Worm (Caenorhabditis elegans) whole organism, L3 larva: ENCODE measurements around the gene M6.11.

ENCODE experiments used
- aly-2 ChIP-seq: fragments of 150-350 bp; optimal IDR thresholded peaks from 2 replicates; lab custom pipeline; 2014; ENCODE audit warnings: missing biosample characterization, missing genetic modification characterization
- ceh-16 ChIP-seq: sonication (generic microtip); optimal IDR thresholded peaks from 2 replicates; lab custom pipeline; 2017; ENCODE audit warnings: missing biosample characterization, missing genetic modification characterization
- ceh-28 ChIP-seq: fragments of 150-350 bp; optimal IDR thresholded peaks from 2 replicates; lab custom pipeline; 2014; ENCODE audit warnings: missing biosample characterization, missing genetic modification reagents, missing genetic modification characterization
- ceh-82 ChIP-seq: fragments of 150-350 bp; optimal IDR thresholded peaks from 2 replicates; lab custom pipeline; 2014; ENCODE audit warnings: missing biosample characterization, missing genetic modification characterization
- ceh-9 ChIP-seq: sonication (generic microtip); optimal IDR thresholded peaks from 2 replicates; lab custom pipeline; 2018; ENCODE audit warnings: missing biosample characterization, missing genetic modification characterization
- daf-12 ChIP-seq: fragments of 150-350 bp; optimal IDR thresholded peaks from 2 replicates; lab custom pipeline; 2014; ENCODE audit warnings: missing biosample characterization, missing genetic modification reagents, missing genetic modification characterization
- egl-27 ChIP-seq: sonication (generic microtip); optimal IDR thresholded peaks from 4 replicates; lab custom pipeline; 2017; ENCODE audit warnings: missing biosample characterization, missing genetic modification reagents, missing genetic modification characterization
- eor-1 ChIP-seq, 2 experiments: fragments of 150-350 bp; optimal IDR thresholded peaks; 2 replicates each; lab custom pipeline; 2014 to 2018; ENCODE audit warnings: missing biosample characterization in 2 of 2, missing genetic modification characterization in 2 of 2
- fkh-10 ChIP-seq: sonication (generic microtip); optimal IDR thresholded peaks from 2 replicates; lab custom pipeline; 2017; ENCODE audit warnings: missing biosample characterization, missing genetic modification reagents, missing genetic modification characterization
- hmg-11 ChIP-seq: sonication (generic microtip); optimal IDR thresholded peaks from 2 replicates; lab custom pipeline; 2016; ENCODE audit warnings: missing genetic modification characterization, missing compliant biosample characterization
- jun-1 ChIP-seq: fragments of 150-350 bp; optimal IDR thresholded peaks from 2 replicates; lab custom pipeline; 2014; ENCODE audit warnings: missing biosample characterization, missing genetic modification reagents, missing genetic modification characterization
- lin-15B ChIP-seq: fragments of 150-350 bp; optimal IDR thresholded peaks from 2 replicates; lab custom pipeline; 2014; ENCODE audit warnings: missing biosample characterization, missing genetic modification characterization
- lin-39 ChIP-seq: fragments of 150-350 bp; optimal IDR thresholded peaks from 2 replicates; lab custom pipeline; 2018; ENCODE audit warnings: missing biosample characterization, missing genetic modification reagents, missing genetic modification characterization
- lsy-12 ChIP-seq: sonication (generic microtip); optimal IDR thresholded peaks from 2 replicates; lab custom pipeline; 2016; ENCODE audit warnings: mild to moderate bottlenecking, missing genetic modification characterization, missing compliant biosample characterization
- mdl-1 ChIP-seq: fragments of 150-350 bp; optimal IDR thresholded peaks from 2 replicates; lab custom pipeline; 2014; ENCODE audit warnings: missing biosample characterization, missing genetic modification characterization
- mml-1 ChIP-seq: fragments of 150-350 bp; sonication (generic microtip); optimal IDR thresholded peaks from 3 replicates; lab custom pipeline; 2014; ENCODE audit warnings: missing biosample characterization, missing genetic modification characterization
- nfya-1 ChIP-seq: sonication (generic microtip); optimal IDR thresholded peaks from 2 replicates; lab custom pipeline; 2017; ENCODE audit warnings: missing genetic modification characterization, mild to moderate bottlenecking, missing compliant biosample characterization, antibody characterized with exemption, moderate library complexity; ENCODE audit not compliant: insufficient read depth
- nhr-11 ChIP-seq: fragments of 150-350 bp; optimal IDR thresholded peaks from 2 replicates; lab custom pipeline; 2014; ENCODE audit warnings: missing biosample characterization, missing genetic modification characterization
- nhr-23 ChIP-seq: fragments of 150-350 bp; optimal IDR thresholded peaks from 2 replicates; lab custom pipeline; 2014; ENCODE audit warnings: missing biosample characterization, missing genetic modification reagents, missing genetic modification characterization
- nhr-237 ChIP-seq: fragments of 150-350 bp; optimal IDR thresholded peaks from 2 replicates; lab custom pipeline; 2014; ENCODE audit warnings: missing biosample characterization, missing genetic modification characterization
- nhr-25 ChIP-seq: sonication (generic microtip); optimal IDR thresholded peaks from 2 replicates; lab custom pipeline; 2017; ENCODE audit warnings: missing biosample characterization, missing genetic modification characterization
- nhr-28 ChIP-seq: fragments of 150-350 bp; optimal IDR thresholded peaks from 2 replicates; lab custom pipeline; 2014; ENCODE audit warnings: missing biosample characterization, missing genetic modification characterization
- nhr-67 ChIP-seq: fragments of 150-350 bp; optimal IDR thresholded peaks from 2 replicates; lab custom pipeline; 2014; ENCODE audit warnings: missing biosample characterization, missing genetic modification characterization
- nhr-76 ChIP-seq: fragments of 150-350 bp; sonication (generic microtip); optimal IDR thresholded peaks from 5 replicates; lab custom pipeline; 2014; ENCODE audit warnings: missing biosample characterization, missing genetic modification characterization
- nhr-77 ChIP-seq: fragments of 150-350 bp; optimal IDR thresholded peaks from 2 replicates; lab custom pipeline; 2014; ENCODE audit warnings: missing biosample characterization, missing genetic modification characterization
- pha-4 ChIP-seq: fragments of 150-350 bp; optimal IDR thresholded peaks from 2 replicates; lab custom pipeline; 2014; ENCODE audit warnings: missing biosample characterization, missing genetic modification reagents, missing genetic modification characterization
- pqm-1 ChIP-seq: fragments of 150-350 bp; optimal IDR thresholded peaks from 2 replicates; lab custom pipeline; 2017; ENCODE audit warnings: missing biosample characterization, missing genetic modification characterization, inconsistent platforms
- sea-2 ChIP-seq: fragments of 150-350 bp; sonication (generic microtip); optimal IDR thresholded peaks from 4 replicates; lab custom pipeline; 2014; ENCODE audit warnings: missing biosample characterization, missing genetic modification reagents, missing genetic modification characterization
- skn-1 ChIP-seq: fragments of 150-350 bp; optimal IDR thresholded peaks from 2 replicates; lab custom pipeline; 2014; ENCODE audit warnings: missing biosample characterization, missing genetic modification characterization
- snpc-4 ChIP-seq: fragments of 150-350 bp; optimal IDR thresholded peaks from 2 replicates; lab custom pipeline; 2014; ENCODE audit warnings: missing biosample characterization, missing genetic modification characterization
- tbx-2 ChIP-seq: sonication (generic microtip); optimal IDR thresholded peaks from 2 replicates; lab custom pipeline; 2016; ENCODE audit warnings: mild to moderate bottlenecking, missing genetic modification characterization, missing compliant biosample characterization
- unc-39 ChIP-seq: sonication (generic microtip); optimal IDR thresholded peaks from 4 replicates; lab custom pipeline; 2017; ENCODE audit warnings: missing biosample characterization, missing genetic modification characterization
- unc-62 ChIP-seq: fragments of 150-350 bp; sonication (generic microtip); optimal IDR thresholded peaks from 4 replicates; lab custom pipeline; 2014; ENCODE audit warnings: missing biosample characterization, missing genetic modification reagents, missing genetic modification characterization
- ztf-11 ChIP-seq: fragments of 150-350 bp; optimal IDR thresholded peaks from 2 replicates; lab custom pipeline; 2014; ENCODE audit warnings: missing biosample characterization, missing genetic modification characterization
- ztf-4 ChIP-seq: fragments of 150-350 bp; optimal IDR thresholded peaks from 2 replicates; lab custom pipeline; 2014; ENCODE audit warnings: missing biosample characterization, missing genetic modification characterization

The M6.11 gene

DNA sequence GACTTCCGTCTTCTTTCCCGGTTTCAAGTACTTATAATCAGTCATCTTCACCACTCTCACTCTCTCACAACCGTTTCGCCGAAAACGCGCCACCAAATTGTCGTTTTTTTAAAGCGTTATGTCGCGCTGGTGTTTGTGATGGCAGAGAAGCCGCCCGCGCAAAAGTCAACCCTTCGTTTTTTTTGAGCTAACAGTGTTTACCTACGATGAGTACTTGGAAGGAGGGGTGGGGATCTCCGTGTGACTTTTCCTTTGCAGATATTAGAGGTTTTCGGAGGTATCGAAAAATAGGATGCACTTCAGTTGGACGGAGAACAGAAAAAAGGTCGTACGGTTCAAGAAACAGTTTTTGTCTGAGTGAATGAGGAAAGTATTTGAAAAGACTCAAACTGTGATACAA, 23.6 kb downstream of the M6.11 start:
- TF ChIP-seq pha-4 (peak; percentile 69), nhr-28 (tag; lab: Kevin White, UChicago) (no peak)

DNA sequence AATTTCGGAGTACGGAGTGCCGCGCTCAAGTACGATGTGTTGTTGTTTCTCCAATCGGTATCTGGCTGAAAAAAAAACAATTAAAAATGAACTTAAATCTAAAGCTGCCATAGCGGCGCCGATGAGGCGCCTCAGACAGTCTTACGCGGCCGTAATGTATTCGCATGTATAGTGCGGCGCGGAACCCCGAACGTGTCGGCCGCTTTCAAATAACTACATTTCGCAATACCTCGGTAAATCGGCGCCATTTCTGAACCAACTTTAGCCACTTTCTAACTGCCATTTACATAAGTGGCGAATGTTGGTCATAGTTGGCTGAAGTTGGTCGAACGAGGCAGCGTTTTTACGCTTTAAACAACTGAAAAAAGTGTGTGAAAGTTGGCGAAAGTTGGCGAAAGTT, 28.6 kb downstream of the M6.11 start:
- TF ChIP-seq jun-1 (tag; lab: Kevin White, UChicago) (no peak), fkh-10 (no peak), nhr-25 (tag; lab: Kevin White, UChicago) (no peak), unc-39 (tag; lab: Kevin White, UChicago) (no peak), ceh-82 (tag; lab: Kevin White, UChicago) (no peak), sea-2 (GFP tag; lab: Kevin White, UChicago) (no peak), nhr-237 (tag; lab: Kevin White, UChicago) (no peak), hmg-11 (tag; lab: Kevin White, UChicago) (no peak), nfya-1 (tag; lab: Kevin White, UChicago) (no peak)

DNA sequence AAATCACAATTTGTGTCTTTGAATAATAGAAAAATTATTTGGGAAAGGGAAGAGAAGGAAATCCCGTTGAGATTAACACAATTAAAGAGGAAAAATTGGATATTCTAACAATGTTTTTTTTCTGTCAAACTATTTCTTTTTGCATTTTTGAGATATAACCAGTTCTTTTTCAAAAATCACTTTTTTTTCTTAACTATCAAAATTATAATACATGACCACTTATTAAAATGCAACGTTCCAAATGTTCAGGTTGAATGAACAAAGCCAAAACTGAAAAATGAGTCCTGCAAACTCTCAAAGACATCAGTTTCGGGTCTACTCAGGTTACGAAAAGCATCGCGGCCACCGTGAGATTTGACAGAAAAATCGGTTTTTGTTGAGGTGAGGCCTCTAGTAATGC, 31.8 kb downstream of the M6.11 start:
- TF ChIP-seq nhr-76 (tag; lab: Kevin White, UChicago), result no peak
- TF ChIP-seq nhr-77, result no peak
- no peak for TF ChIP-seq hmg-11 (tag; lab: Kevin White, UChicago)
- no peak for TF ChIP-seq daf-12 (tag; lab: Kevin White, UChicago)
- no peak for TF ChIP-seq lin-15B (tag; lab: Kevin White, UChicago)
- TF ChIP-seq tbx-2, result no peak
- no peak for TF ChIP-seq aly-2
- no peak for TF ChIP-seq ztf-4 (tag; lab: Kevin White, UChicago)
- TF ChIP-seq skn-1 (tag; lab: Kevin White, UChicago), result no peak
- no peak for TF ChIP-seq lsy-12 (tag; lab: Kevin White, UChicago)

DNA sequence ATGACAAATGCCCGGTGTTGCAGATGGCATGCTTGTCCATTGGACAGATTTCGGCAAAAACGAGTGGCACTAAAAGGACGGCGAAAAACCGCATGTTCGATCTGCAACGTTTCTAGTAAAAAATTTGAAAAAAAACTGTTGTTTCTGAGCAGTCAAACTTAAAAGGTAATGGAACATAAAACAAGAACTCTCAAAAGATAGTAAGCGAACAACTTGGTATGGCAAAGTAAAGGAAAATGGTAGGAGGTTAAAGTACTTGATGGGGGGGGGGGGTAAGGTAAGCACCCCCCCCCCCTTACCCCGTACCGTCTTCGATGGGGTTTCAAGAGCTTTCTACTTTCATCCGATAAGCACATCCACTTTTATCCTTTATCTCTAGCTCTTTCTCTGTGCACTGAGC, 32.9 kb downstream of the M6.11 start, which contains the start of gene F13C5.5:
F13C5.5 (minus strand) TSS at position 101 of the 400 bp plus-strand sequence.
- TF ChIP-seq pha-4 (peak; percentile 24), pqm-1 (no peak)
- TF ChIP-seq, all 47 proteins: peak for 1

DNA sequence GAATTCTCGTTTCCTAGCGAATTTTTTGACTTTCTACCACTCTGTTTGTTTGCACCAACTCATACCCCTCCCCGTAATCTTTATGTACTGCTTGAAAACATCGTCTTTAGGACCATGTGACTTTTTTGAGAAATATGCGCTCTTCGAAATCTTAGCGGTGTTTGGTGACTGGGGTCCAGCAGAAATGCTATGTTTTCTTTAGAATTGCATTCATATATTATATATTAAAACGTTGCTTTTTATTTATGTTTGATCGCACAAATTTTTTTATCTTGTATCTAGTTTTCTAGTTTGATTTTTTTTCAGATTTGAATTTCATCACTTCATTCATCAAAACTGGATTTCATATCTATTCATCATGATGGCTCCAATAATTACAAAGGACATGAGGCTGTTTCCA, 39.5 kb downstream of the M6.11 start, which contains the start of gene F13C5.1:
F13C5.1 (plus strand) TSS at position 301 of the 400 bp plus-strand sequence.
- no peak for TF ChIP-seq lin-15B (tag; lab: Kevin White, UChicago)
- TF ChIP-seq ceh-16 (tag; lab: Kevin White, UChicago), result no peak
- no peak for TF ChIP-seq mdl-1 (tag; lab: Kevin White, UChicago)
- no peak for TF ChIP-seq nhr-23

DNA sequence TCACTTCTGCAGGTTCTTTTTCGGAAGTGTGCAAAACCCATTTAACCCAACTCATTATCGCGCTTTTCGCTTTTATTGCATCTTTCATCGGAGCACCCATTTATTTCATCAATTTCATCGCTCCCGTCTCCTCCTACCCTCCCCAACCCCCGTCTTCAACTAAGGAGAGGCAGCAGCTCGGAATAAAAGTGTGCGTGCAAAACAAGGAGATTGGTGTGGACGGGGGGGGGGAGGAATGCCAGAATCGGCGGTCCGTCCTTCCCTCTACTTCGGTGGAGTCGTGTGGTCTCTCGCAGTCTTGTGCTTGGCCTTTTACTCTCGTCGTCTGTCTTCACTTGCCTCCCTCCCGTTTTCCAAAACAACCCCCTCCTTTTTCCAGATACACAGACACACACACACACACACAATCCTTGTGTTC, 40.0 kb downstream of the M6.11 start:
- TF ChIP-seq unc-62 (GFP tag; lab: Kevin White, UChicago) (no peak), nhr-11 (no peak), unc-39 (tag; lab: Kevin White, UChicago) (no peak), ztf-11 (no peak), nfya-1 (tag; lab: Kevin White, UChicago) (peak; percentile 55), jun-1 (tag; lab: Kevin White, UChicago) (no peak), skn-1 (tag; lab: Kevin White, UChicago) (peak; percentile 40), snpc-4 (tag; lab: Kevin White, UChicago) (peak; percentile 13), hmg-11 (tag; lab: Kevin White, UChicago) (peak; percentile 72), nhr-23 (no peak), nhr-67 (no peak), lin-39 (peak; percentile 84), ceh-82 (tag; lab: Kevin White, UChicago) (no peak), nhr-25 (tag; lab: Kevin White, UChicago) (no peak), ceh-9 (tag; lab: Kevin White, UChicago) (no peak), fkh-10 (no peak), pha-4 (no peak), mml-1 (tag; lab: Kevin White, UChicago) (no peak), eor-1 (tag; optimal IDR thresholded peaks at IDR 0.05; lab: Kevin White, UChicago) (no peak), lsy-12 (tag; lab: Kevin White, UChicago) (no peak), egl-27 (tag; lab: Kevin White, UChicago) (no peak), ceh-28 (tag; lab: Kevin White, UChicago) (no peak), tbx-2 (peak; percentile 3)
